Worm (Caenorhabditis elegans) whole organism, L1 larva: ENCODE results near the gene F58B4.7.
A peak's percentile ranks its signal among the peaks of the same experiment; 100 is the strongest.

Experiments used
- C04F5.9 ChIP-seq: sonication (generic microtip); optimal IDR thresholded peaks from 2 replicates; lab custom pipeline; 2016; ENCODE audit warnings: missing genetic modification characterization, missing compliant biosample characterization
- C16A3.4 ChIP-seq: fragments of 150-350 bp; optimal IDR thresholded peaks from 2 replicates; lab custom pipeline; 2014; ENCODE audit warnings: missing biosample characterization, missing genetic modification characterization
- F16B12.6 ChIP-seq: fragments of 150-350 bp; optimal IDR thresholded peaks from 2 replicates; lab custom pipeline; 2014; ENCODE audit warnings: missing biosample characterization, missing genetic modification characterization
- Y116A8C.19 ChIP-seq: sonication (generic microtip); optimal IDR thresholded peaks from 2 replicates; lab custom pipeline; 2016; ENCODE audit warnings: missing compliant biosample characterization, missing genetic modification characterization, borderline replicate concordance
- ama-1 ChIP-seq: fragments of 150-350 bp; optimal IDR thresholded peaks from 2 replicates; lab custom pipeline; 2014
- blmp-1 ChIP-seq: fragments of 150-350 bp; optimal IDR thresholded peaks from 2 replicates; lab custom pipeline; 2014; ENCODE audit warnings: missing biosample characterization, missing genetic modification characterization
- ceh-63 ChIP-seq: fragments of 200-800 bp; sonication (Bioruptor generic); optimal IDR thresholded peaks from 2 replicates; lab custom pipeline; 2018; ENCODE audit warnings: mild to moderate bottlenecking, missing genetic modification characterization, missing compliant biosample characterization
- ceh-8 ChIP-seq: fragments of 200-800 bp; sonication (Bioruptor generic); optimal IDR thresholded peaks from 2 replicates; lab custom pipeline; 2018; ENCODE audit warnings: mild to moderate bottlenecking, missing genetic modification characterization, moderate library complexity, missing compliant biosample characterization
- ceh-90 ChIP-seq: sonication (generic microtip); optimal IDR thresholded peaks from 2 replicates; lab custom pipeline; 2016; ENCODE audit warnings: missing genetic modification characterization, missing compliant biosample characterization
- ces-1 ChIP-seq: fragments of 150-350 bp; optimal IDR thresholded peaks from 2 replicates; lab custom pipeline; 2014; ENCODE audit warnings: missing biosample characterization, missing genetic modification reagents, missing genetic modification characterization
- dpl-1 ChIP-seq, 3 experiments: fragments of 150-350 bp in 2 of 3; sonication (generic microtip) in 1 of 3; optimal IDR thresholded peaks; 2 replicates each; lab custom pipeline; 2014 to 2017; ENCODE audit warnings: missing biosample characterization in 3 of 3, missing genetic modification characterization in 3 of 3, missing genetic modification reagents in 3 of 3
- efl-1 ChIP-seq, 4 experiments: fragments of 150-350 bp; optimal IDR thresholded peaks in 3 of 4; peaks in 1 of 4; 1 replicate in 1 of 4; 2 replicates in 3 of 4; lab custom pipeline; 2014; ENCODE audit warnings: missing biosample characterization in 2 of 4, missing genetic modification characterization in 2 of 4, missing genetic modification reagents in 2 of 4
- egl-13 ChIP-seq: sonication (generic microtip); optimal IDR thresholded peaks from 2 replicates; lab custom pipeline; 2016; ENCODE audit warnings: missing genotype, missing genetic modification reagents, missing genetic modification characterization, missing compliant biosample characterization
- egl-27 ChIP-seq, 2 experiments: fragments of 150-350 bp in 1 of 2; sonication (generic microtip); optimal IDR thresholded peaks; 3 replicates each; lab custom pipeline; 2017 to 2018; ENCODE audit warnings: missing biosample characterization in 2 of 2, missing genetic modification characterization in 2 of 2, missing genetic modification reagents in 2 of 2
- elt-2 ChIP-seq: sonication (generic microtip); optimal IDR thresholded peaks from 2 replicates; lab custom pipeline; 2016; ENCODE audit warnings: missing genetic modification characterization, mild to moderate bottlenecking, inconsistent platforms, missing compliant biosample characterization, missing genetic modification reagents
- ets-5 ChIP-seq: fragments of 200-800 bp; sonication (Bioruptor generic); IDR thresholded peaks from 2 replicates; pipeline ENCODE4 v1.3.6; 2022; ENCODE audit warnings: missing genetic modification characterization, missing compliant biosample characterization
- fkh-10 ChIP-seq: sonication (generic microtip); optimal IDR thresholded peaks from 2 replicates; lab custom pipeline; 2017; ENCODE audit warnings: missing biosample characterization, missing genetic modification reagents, missing genetic modification characterization
- fkh-8 ChIP-seq: sonication (generic microtip); optimal IDR thresholded peaks from 2 replicates; lab custom pipeline; 2016; ENCODE audit warnings: mild to moderate bottlenecking, missing genetic modification characterization, missing compliant biosample characterization
- grh-1 ChIP-seq: fragments of 200-800 bp; sonication (Bioruptor generic); IDR thresholded peaks from 2 replicates; pipeline ENCODE4 v1.3.6; 2022; ENCODE audit warnings: missing genetic modification reagents, missing genetic modification characterization, missing compliant biosample characterization
- hlh-4 ChIP-seq: sonication (generic microtip); optimal IDR thresholded peaks from 2 replicates; lab custom pipeline; 2016; ENCODE audit warnings: mild to moderate bottlenecking, missing genetic modification characterization, missing compliant biosample characterization
- irx-1 ChIP-seq: sonication (generic microtip); optimal IDR thresholded peaks from 2 replicates; lab custom pipeline; 2016; ENCODE audit warnings: missing genetic modification characterization, missing compliant biosample characterization
- jun-1 ChIP-seq: fragments of 150-350 bp; optimal IDR thresholded peaks from 2 replicates; lab custom pipeline; 2014; ENCODE audit warnings: missing biosample characterization, missing genetic modification reagents, missing genetic modification characterization
- lin-14 ChIP-seq: fragments of 200-800 bp; sonication (Bioruptor generic); optimal IDR thresholded peaks from 2 replicates; lab custom pipeline; 2018; ENCODE audit warnings: mild to moderate bottlenecking, missing genetic modification characterization, moderate library complexity, missing compliant biosample characterization
- lin-35 ChIP-seq, 2 experiments: fragments of 150-350 bp; optimal IDR thresholded peaks; 2 replicates each; lab custom pipeline; 2014; ENCODE audit warnings: missing biosample characterization in 2 of 2, missing genetic modification characterization in 2 of 2, missing genetic modification reagents in 2 of 2
- lir-3 ChIP-seq: sonication (generic microtip); optimal IDR thresholded peaks from 2 replicates; lab custom pipeline; 2016; ENCODE audit warnings: mild to moderate bottlenecking, missing genetic modification characterization, moderate library complexity, missing compliant biosample characterization; ENCODE audit not compliant: poor library complexity
- lsy-2 ChIP-seq, 2 experiments: fragments of 150-350 bp; optimal IDR thresholded peaks; 2 replicates each; lab custom pipeline; 2014; ENCODE audit warnings: missing biosample characterization in 2 of 2, missing genetic modification characterization in 2 of 2
- mab-9 ChIP-seq: fragments of 200-800 bp; sonication (Bioruptor generic); IDR thresholded peaks from 2 replicates; pipeline ENCODE4 v1.3.6; 2022; ENCODE audit warnings: missing genetic modification reagents, missing genetic modification characterization, missing compliant biosample characterization
- nhr-11 ChIP-seq: fragments of 150-350 bp; optimal IDR thresholded peaks from 2 replicates; lab custom pipeline; 2014; ENCODE audit warnings: missing biosample characterization, missing genetic modification characterization
- nhr-12 ChIP-seq: sonication (generic microtip); optimal IDR thresholded peaks from 2 replicates; lab custom pipeline; 2017; ENCODE audit warnings: missing biosample characterization, missing genetic modification characterization
- nhr-20 ChIP-seq: sonication (generic microtip); optimal IDR thresholded peaks from 2 replicates; lab custom pipeline; 2016; ENCODE audit warnings: mild to moderate bottlenecking, missing genetic modification characterization, missing compliant biosample characterization
- nhr-237 ChIP-seq: fragments of 150-350 bp; optimal IDR thresholded peaks from 2 replicates; lab custom pipeline; 2014; ENCODE audit warnings: missing biosample characterization, missing genetic modification characterization
- nhr-47 ChIP-seq: sonication (generic microtip); optimal IDR thresholded peaks from 2 replicates; lab custom pipeline; 2016; ENCODE audit warnings: mild to moderate bottlenecking, missing genetic modification characterization, moderate library complexity, missing compliant biosample characterization
- nhr-71 ChIP-seq: sonication (generic microtip); optimal IDR thresholded peaks from 2 replicates; lab custom pipeline; 2016; ENCODE audit warnings: mild to moderate bottlenecking, missing genetic modification characterization, moderate library complexity, missing compliant biosample characterization
- nhr-90 ChIP-seq: sonication (generic microtip); optimal IDR thresholded peaks from 2 replicates; lab custom pipeline; 2016; ENCODE audit warnings: mild to moderate bottlenecking, missing genetic modification characterization, missing compliant biosample characterization; ENCODE audit not compliant: poor library complexity
- pag-3 ChIP-seq: sonication (generic microtip); optimal IDR thresholded peaks from 2 replicates; lab custom pipeline; 2017; ENCODE audit warnings: missing genetic modification characterization, mild to moderate bottlenecking, missing compliant biosample characterization, antibody characterized with exemption, borderline replicate concordance; ENCODE audit not compliant: insufficient read depth
- pax-3 ChIP-seq: fragments of 200-800 bp; sonication (Bioruptor generic); optimal IDR thresholded peaks from 2 replicates; lab custom pipeline; 2018; ENCODE audit warnings: mild to moderate bottlenecking, missing genetic modification characterization, moderate library complexity, missing compliant biosample characterization
- skn-1 ChIP-seq: fragments of 150-350 bp; optimal IDR thresholded peaks from 2 replicates; lab custom pipeline; 2014; ENCODE audit warnings: missing biosample characterization, missing genetic modification characterization
- snu-23 ChIP-seq: sonication (generic microtip); optimal IDR thresholded peaks from 2 replicates; lab custom pipeline; 2016; ENCODE audit warnings: missing genetic modification characterization, missing compliant biosample characterization
- sup-37 ChIP-seq: fragments of 200-800 bp; sonication (Bioruptor generic); optimal IDR thresholded peaks from 2 replicates; lab custom pipeline; 2018; ENCODE audit warnings: mild to moderate bottlenecking, missing genetic modification characterization, missing compliant biosample characterization
- swsn-7 ChIP-seq: sonication (generic microtip); optimal IDR thresholded peaks from 2 replicates; lab custom pipeline; 2016; ENCODE audit warnings: missing genetic modification characterization, missing compliant biosample characterization
- tlp-1 ChIP-seq: fragments of 150-350 bp; optimal IDR thresholded peaks from 2 replicates; lab custom pipeline; 2014; ENCODE audit warnings: missing biosample characterization, missing genetic modification characterization
- unc-130 ChIP-seq: fragments of 150-350 bp; optimal IDR thresholded peaks from 2 replicates; lab custom pipeline; 2017; ENCODE audit warnings: missing biosample characterization, missing genetic modification characterization, inconsistent platforms
- ztf-11 ChIP-seq, 2 experiments: sonication (generic microtip); optimal IDR thresholded peaks; 2 replicates each; lab custom pipeline; 2016 to 2017; ENCODE audit warnings: missing genetic modification characterization in 2 of 2, missing biosample characterization in 1 of 2, missing compliant biosample characterization in 1 of 2
- ztf-4 ChIP-seq: fragments of 150-350 bp; optimal IDR thresholded peaks from 2 replicates; lab custom pipeline; 2014; ENCODE audit warnings: missing biosample characterization, missing genetic modification characterization

F58B4.7 gene

DNA sequence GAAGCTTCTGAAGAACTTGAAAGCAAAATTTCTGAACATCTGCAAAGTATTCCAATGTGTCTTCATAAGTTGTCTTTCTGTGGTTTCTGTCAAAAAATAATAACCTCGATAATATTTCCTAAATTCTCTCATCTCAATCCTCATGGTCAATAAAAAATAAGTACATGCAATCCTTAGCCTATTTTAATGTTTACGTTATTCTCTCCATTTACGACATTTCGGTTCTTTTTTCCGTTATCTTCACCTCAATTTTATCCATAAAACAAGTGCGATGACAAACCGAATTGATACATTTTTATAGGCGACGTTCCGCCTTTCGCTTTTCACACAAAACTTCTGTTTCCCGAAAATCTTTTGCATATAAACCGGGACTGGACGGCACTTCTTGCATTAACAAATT is 26.4 kb upstream of the F58B4.7 start, which contains the start of gene col-153:
col-153 (plus strand) TSS at position 301 of the 400 bp plus-strand sequence.
- TF ChIP-seq blmp-1 (tag; lab: Kevin White, UChicago) (peak; percentile 86), ztf-11 (tag; optimal IDR thresholded peaks at IDR 0.05; lab: Kevin White, UChicago) (no peak)

DNA sequence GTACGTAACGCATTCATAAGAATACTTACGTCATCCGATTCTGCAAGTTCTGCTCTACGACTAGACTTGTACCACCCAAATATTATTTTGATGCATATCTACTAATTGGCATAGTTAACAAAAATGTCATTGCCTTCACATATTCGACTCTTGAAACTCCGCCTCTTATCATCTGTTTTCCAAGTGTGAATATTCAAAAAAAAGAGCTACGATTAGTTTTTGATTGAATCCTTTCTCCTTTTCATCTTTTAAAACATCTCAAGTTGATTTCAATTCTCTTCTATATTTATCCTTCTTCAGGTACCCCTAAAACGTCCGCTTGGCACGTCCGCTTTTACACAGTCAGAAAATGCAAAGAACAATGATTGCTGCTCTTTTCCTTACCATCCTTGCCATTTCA is 24.8 kb upstream of the F58B4.7 start, which contains the start of gene F17C11.2:
F17C11.2 (plus strand) TSS at position 301 of the 400 bp plus-strand sequence.
- TF ChIP-seq C04F5.9 (tag; lab: Kevin White, UChicago) (no peak), irx-1 (no peak), ama-1 (lab: Kevin White, UChicago) (no peak), efl-1 (optimal IDR thresholded peaks at IDR 0.05; lab: Kevin White, UChicago) (no peak), efl-1 (GFP tag; optimal IDR thresholded peaks at IDR 0.05 in 1 of 2; lab: Kevin White, UChicago) (peak in 1 of 2 experiments; percentile 3), tlp-1 (tag; lab: Kevin White, UChicago) (no peak), skn-1 (no peak)

DNA sequence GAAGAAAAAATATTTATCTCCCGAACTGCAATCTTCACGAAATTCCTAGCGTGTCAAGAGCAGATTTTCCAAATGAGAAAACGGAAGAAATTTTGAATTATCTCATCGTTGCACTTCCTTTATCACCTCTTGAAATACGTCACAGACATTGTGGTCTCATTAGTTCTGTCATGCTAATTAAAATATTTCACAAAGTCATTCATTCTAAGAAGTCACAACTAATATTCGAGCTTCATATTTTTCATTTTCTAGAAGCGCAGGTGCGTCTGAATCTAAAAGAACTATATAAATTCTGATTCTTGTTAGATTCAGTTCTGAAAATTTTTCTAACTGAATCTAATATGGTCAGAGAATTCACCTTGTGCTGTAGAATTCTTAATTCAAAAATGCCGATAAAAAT is 24.1 kb upstream of the F58B4.7 start:
- no peak for TF ChIP-seq lin-14 (GFP tag; lab: Kevin White, UChicago)
- no peak for TF ChIP-seq swsn-7 (tag; lab: Kevin White, UChicago)
- TF ChIP-seq sup-37 (GFP tag; lab: Kevin White, UChicago), result no peak
- no peak for TF ChIP-seq egl-13
- no peak for TF ChIP-seq unc-130 (tag; lab: Kevin White, UChicago)
- peak; percentile 33 for TF ChIP-seq fkh-10 (GFP tag; lab: Kevin White, UChicago)
- TF ChIP-seq lsy-2 (tag; optimal IDR thresholded peaks at IDR 0.05; lab: Kevin White, UChicago), result no peak
- TF ChIP-seq grh-1 (GFP tag; lab: Robert Waterston, UW), result no peak
- TF ChIP-seq nhr-237, result no peak
- no peak for TF ChIP-seq mab-9 (GFP tag; lab: Robert Waterston, UW)
- no peak for TF ChIP-seq Y116A8C.19
- no peak for TF ChIP-seq lin-35 (GFP tag; optimal IDR thresholded peaks at IDR 0.05; lab: Kevin White, UChicago)
- TF ChIP-seq dpl-1 (GFP tag; optimal IDR thresholded peaks at IDR 0.05; lab: Kevin White, UChicago), result no peak
- no peak for TF ChIP-seq ceh-90 (tag; lab: Kevin White, UChicago)
- no peak for TF ChIP-seq C16A3.4 (tag; lab: Kevin White, UChicago)
- TF ChIP-seq nhr-47, result peak; percentile 38
- no peak for TF ChIP-seq nhr-20
- TF ChIP-seq nhr-90 (tag; lab: Kevin White, UChicago), result no peak
- no peak for TF ChIP-seq lir-3 (tag; lab: Kevin White, UChicago)
- TF ChIP-seq pag-3 (tag; lab: Kevin White, UChicago), result no peak
- peak; percentile 55 for TF ChIP-seq nhr-71 (tag; lab: Kevin White, UChicago)
- no peak for TF ChIP-seq ztf-4 (tag; lab: Kevin White, UChicago)
- TF ChIP-seq C04F5.9 (tag; lab: Kevin White, UChicago), result no peak
- TF ChIP-seq ceh-63 (GFP tag; lab: Kevin White, UChicago), result no peak
- TF ChIP-seq snu-23 (GFP tag; lab: Kevin White, UChicago), result no peak
- TF ChIP-seq fkh-8, result peak; percentile 64
- TF ChIP-seq elt-2 (tag; lab: Kevin White, UChicago), result no peak
- no peak for TF ChIP-seq nhr-12 (tag; lab: Kevin White, UChicago)
- no peak for TF ChIP-seq egl-27 (tag; optimal IDR thresholded peaks at IDR 0.05; lab: Kevin White, UChicago)
- TF ChIP-seq ces-1, result no peak
- no peak for TF ChIP-seq ets-5 (GFP tag; lab: Robert Waterston, UW)
- TF ChIP-seq jun-1, result no peak
- TF ChIP-seq pax-3, result no peak
- peak; percentile 67 for TF ChIP-seq ceh-8 (GFP tag; lab: Kevin White, UChicago)
- TF ChIP-seq nhr-11 (tag; lab: Kevin White, UChicago), result no peak
- TF ChIP-seq blmp-1 (tag; lab: Kevin White, UChicago), result no peak
- TF ChIP-seq hlh-4 (tag; lab: Kevin White, UChicago), result no peak
- no peak for TF ChIP-seq skn-1
- no peak for TF ChIP-seq F16B12.6 (tag; lab: Kevin White, UChicago)
